Fruit fly (Drosophila melanogaster): Measurements from ENCODE around the gene CG32572.

The CG32572 gene

DNA sequence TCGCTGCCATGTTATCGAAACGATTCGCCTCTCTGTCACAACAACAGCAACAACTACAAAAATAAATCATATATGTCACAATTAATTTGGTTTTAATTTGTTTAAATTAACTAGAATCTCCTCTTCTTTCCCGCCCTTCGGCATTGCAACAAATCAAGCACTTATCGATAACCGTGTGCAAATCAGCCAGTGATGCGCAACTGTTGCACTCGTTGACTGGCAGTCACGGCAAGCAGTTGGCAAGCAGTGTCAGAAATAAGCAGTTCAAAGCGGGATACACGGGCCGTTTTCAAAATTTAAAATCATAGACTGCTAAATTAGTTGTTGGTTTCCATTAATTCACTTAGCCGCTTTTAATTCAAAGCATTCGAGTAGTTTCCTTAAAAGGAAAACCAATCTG lies 37.2 kb upstream of the CG32572 start, which contains the start of gene Axs (continued):
- TF ChIP-seq CG1603 (tag; optimal IDR thresholded peaks at IDR 0.05) (peak; percentile 66), CG7963 (GFP tag; IDR thresholded peaks at IDR 0.05; ENCODE audit: partially characterized antibody) (peak; percentile 60; the same call in 1 of the 3 replicates), cg (GFP tag; optimal IDR thresholded peaks at IDR 0.05) (peak; percentile 13), Dek (tag; optimal IDR thresholded peaks at IDR 0.05) (peak; percentile 28), Blimp-1 (GFP tag; optimal IDR thresholded peaks at IDR 0.05) (no peak), CG16779 (GFP tag; IDR thresholded peaks at IDR 0.05) (no peak), CG11560 (tag; IDR thresholded peaks at IDR 0.05) (no peak), insv (GFP tag; optimal IDR thresholded peaks at IDR 0.05) (peak in 1 of 2 experiments; percentile 20), CG10462 (GFP tag; optimal IDR thresholded peaks at IDR 0.05) (no peak), vnd (GFP tag; IDR thresholded peaks at IDR 0.05; ENCODE audit: partially characterized antibody) (peak; percentile 58; the same call in 2 of the 3 replicates), CG12769 (tag; optimal IDR thresholded peaks at IDR 0.05) (peak; percentile 16), klu (GFP tag; IDR thresholded peaks at IDR 0.05) (no peak), CG7839 (tag; optimal IDR thresholded peaks at IDR 0.05) (peak; percentile 9), shn (GFP tag; optimal IDR thresholded peaks at IDR 0.05) (peak; percentile 41), gro (GFP tag; optimal IDR thresholded peaks at IDR 0.05) (peak; percentile 51), E2f1 (GFP tag; IDR thresholded peaks at IDR 0.05) (no peak; the same call in 1 of the 2 replicates), scrt (GFP tag; optimal IDR thresholded peaks at IDR 0.05) (peak; percentile 69), CG2712 (tag; optimal IDR thresholded peaks at IDR 0.05) (peak; percentile 20), ewg (GFP tag; optimal IDR thresholded peaks at IDR 0.05) (peak; percentile 47), CG6791 (GFP tag; IDR thresholded peaks at IDR 0.05; ENCODE audit: partially characterized antibody) (peak; percentile 75), Doc3 (GFP tag; IDR thresholded peaks at IDR 0.05; ENCODE audit: partially characterized antibody) (peak; percentile 44; the same call in 1 of the 3 replicates), CG12659 (GFP tag; optimal IDR thresholded peaks at IDR 0.05) (peak; percentile 50), unc-4 (GFP tag; IDR thresholded peaks at IDR 0.05; ENCODE audit: partially characterized antibody) (peak; percentile 64), dysf (GFP tag; IDR thresholded peaks at IDR 0.05) (no peak), MTF-1 (GFP tag; optimal IDR thresholded peaks at IDR 0.05; ENCODE audit: borderline replicate concordance) (peak; percentile 19), CG3065 (GFP tag; optimal IDR thresholded peaks at IDR 0.05) (no peak), Ets65A (GFP tag) (peak; percentile 92), Atf3 (GFP tag; optimal IDR thresholded peaks at IDR 0.05) (peak; percentile 51), tll (GFP tag; optimal IDR thresholded peaks at IDR 0.05) (peak in 1 of 2 experiments; percentile 37), HmgD (GFP tag; optimal IDR thresholded peaks at IDR 0.05) (peak; percentile 24), nmo (GFP tag; optimal IDR thresholded peaks at IDR 0.05) (peak; percentile 63), CG15601 (tag; optimal IDR thresholded peaks at IDR 0.05) (peak; percentile 32), PHDP (tag; optimal IDR thresholded peaks at IDR 0.05) (no peak), Pdp1 (GFP tag; optimal IDR thresholded peaks at IDR 0.05) (peak in 1 of 2 experiments; percentile 59), Scr (GFP tag; IDR thresholded peaks at IDR 0.05; ENCODE audit: partially characterized antibody) (peak; percentile 68), dpn (GFP tag; optimal IDR thresholded peaks at IDR 0.05) (peak; percentile 26 to 39), cas (GFP tag; IDR thresholded peaks at IDR 0.05) (no peak), zfh1 (GFP tag; IDR thresholded peaks at IDR 0.05) (0 out of 3 replicates have a peak, but pooled peaks have one; percentile 7), Myb (GFP tag; optimal IDR thresholded peaks at IDR 0.05) (peak; percentile 84), CG10267 (tag; optimal IDR thresholded peaks at IDR 0.05) (peak; percentile 41), sna (GFP tag; IDR thresholded peaks at IDR 0.05; ENCODE audit: partially characterized antibody) (peak; percentile 55), lilli (GFP tag; optimal IDR thresholded peaks at IDR 0.05) (peak; percentile 56), Atf6 (GFP tag; IDR thresholded peaks at IDR 0.05) (no peak), Eip74EF (GFP tag; optimal IDR thresholded peaks at IDR 0.05) (peak in 1 of 2 experiments; percentile 81), CG9932 (GFP tag; IDR thresholded peaks at IDR 0.05) (peak; percentile 58), Nf-YC (tag; optimal IDR thresholded peaks at IDR 0.05) (peak; percentile 9), Fer1 (GFP tag; optimal IDR thresholded peaks at IDR 0.05) (no peak), MESR4 (GFP tag; optimal IDR thresholded peaks at IDR 0.05) (peak; percentile 15)
